Fruit fly (Drosophila melanogaster) whole organism, embryonic: Measurements from ENCODE around the gene CG45099.

Experiments
- Atf3 ChIP-seq: fragments of 200-800 bp; sonication (Bioruptor generic); optimal IDR thresholded peaks from 3 replicates; lab custom pipeline; 2016; ENCODE audit warnings: missing biosample characterization, missing genetic modification characterization
- CG11093 ChIP-seq: fragments of 200-800 bp; sonication (Bioruptor generic); IDR thresholded peaks from 3 replicates; pipeline ENCODE4 v1.3.6; 2022; ENCODE audit warnings: missing biosample characterization, missing genetic modification characterization
- CG11723 ChIP-seq: fragments of 200-800 bp; sonication (Bioruptor generic); optimal IDR thresholded peaks from 2 replicates; lab custom pipeline; 2017; ENCODE audit warnings: missing biosample characterization, mild to moderate bottlenecking, missing genetic modification characterization
- CG12219 ChIP-seq: fragments of 200-800 bp; sonication (Bioruptor generic); optimal IDR thresholded peaks from 3 replicates; lab custom pipeline; 2018; ENCODE audit warnings: missing biosample characterization, mild to moderate bottlenecking, missing genetic modification characterization
- CG12391 ChIP-seq: fragments of 200-800 bp; sonication (Bioruptor generic); optimal IDR thresholded peaks from 3 replicates; lab custom pipeline; 2018; ENCODE audit warnings: missing biosample characterization, mild to moderate bottlenecking, missing genetic modification characterization, moderate library complexity
- CG12659 ChIP-seq: fragments of 200-800 bp; sonication (Bioruptor generic); optimal IDR thresholded peaks from 3 replicates; lab custom pipeline; 2017; ENCODE audit warnings: mild to moderate bottlenecking, missing biosample characterization, missing genetic modification reagents, missing genetic modification characterization
- CG16815 ChIP-seq: fragments of 200-800 bp; sonication (Bioruptor generic); optimal IDR thresholded peaks from 3 replicates; lab custom pipeline; 2017; ENCODE audit warnings: missing biosample characterization, mild to moderate bottlenecking, missing genetic modification characterization
- CG17186 ChIP-seq: fragments of 200-800 bp; sonication (Bioruptor generic); optimal IDR thresholded peaks from 3 replicates; lab custom pipeline; 2017; ENCODE audit warnings: missing biosample characterization, missing genetic modification reagents, missing genetic modification characterization
- CG18262 ChIP-seq: fragments of 200-800 bp; optimal IDR thresholded peaks from 3 replicates; lab custom pipeline; 2019; ENCODE audit warnings: missing biosample characterization, mild to moderate bottlenecking, missing genetic modification characterization, moderate library complexity
- CG2199 ChIP-seq: fragments of 200-800 bp; sonication (Bioruptor generic); IDR thresholded peaks from 3 replicates; pipeline ENCODE4 v1.3.6; 2022; ENCODE audit warnings: missing biosample characterization, missing genetic modification characterization
- CG6254 ChIP-seq: fragments of 200-800 bp; sonication (Bioruptor generic); optimal IDR thresholded peaks from 3 replicates; lab custom pipeline; 2017; ENCODE audit warnings: mild to moderate bottlenecking, missing biosample characterization, missing genetic modification reagents, missing genetic modification characterization
- CG6813 ChIP-seq: fragments of 200-800 bp; sonication (Bioruptor generic); optimal IDR thresholded peaks from 2 replicates; lab custom pipeline; 2017; ENCODE audit warnings: missing biosample characterization, missing genetic modification characterization, mild to moderate bottlenecking, moderate library complexity, missing genetic modification reagents
- CG7963 ChIP-seq: fragments of 200-800 bp; sonication (Bioruptor generic); IDR thresholded peaks from 3 replicates; pipeline ENCODE4 v1.3.6; 2022; ENCODE audit warnings: missing biosample characterization, missing genetic modification characterization; ENCODE audit not compliant: partially characterized antibody
- Deaf1 ChIP-seq: fragments of 200-800 bp; optimal IDR thresholded peaks from 3 replicates; lab custom pipeline; 2019; ENCODE audit warnings: missing biosample characterization, mild to moderate bottlenecking, missing genetic modification characterization, moderate library complexity
- Ets65A ChIP-seq: fragments of 200-800 bp; sonication (Bioruptor generic); peaks from one replicate; lab custom pipeline; 2016; ENCODE audit warnings: missing biosample characterization, missing genetic modification characterization
- Gug ChIP-seq: fragments of 200-800 bp; sonication (Bioruptor generic); IDR thresholded peaks from 4 replicates; pipeline ENCODE4 v1.3.6; 2022; ENCODE audit warnings: missing biosample characterization, missing genetic modification characterization
- H15 ChIP-seq: fragments of 200-800 bp; sonication (Bioruptor generic); IDR thresholded peaks from 3 replicates; pipeline ENCODE4 v1.3.6; 2022; ENCODE audit warnings: missing biosample characterization, missing genetic modification characterization
- Hr39 ChIP-seq: fragments of >200 bp; optimal IDR thresholded peaks from 2 replicates; lab custom pipeline; 2017
- Kr ChIP-seq: fragments of 200-800 bp; sonication (Bioruptor generic); optimal IDR thresholded peaks from 2 replicates; lab custom pipeline; 2017; ENCODE audit warnings: missing biosample characterization, mild to moderate bottlenecking, missing genetic modification characterization
- MESR4 ChIP-seq: fragments of 200-800 bp; sonication (Bioruptor generic); optimal IDR thresholded peaks from 2 replicates; lab custom pipeline; 2018; ENCODE audit warnings: missing biosample characterization, mild to moderate bottlenecking, missing genetic modification characterization, moderate library complexity
- Meics ChIP-seq: fragments of 200-800 bp; sonication (Bioruptor generic); optimal IDR thresholded peaks from 2 replicates; lab custom pipeline; 2017; ENCODE audit warnings: missing biosample characterization, mild to moderate bottlenecking, missing genetic modification characterization
- Myb ChIP-seq: fragments of 200-800 bp; sonication (Bioruptor generic); optimal IDR thresholded peaks from 2 replicates; lab custom pipeline; 2016; ENCODE audit warnings: missing biosample characterization, missing genetic modification characterization
- NC2α ChIP-seq: fragments of 200-800 bp; sonication (Bioruptor generic); optimal IDR thresholded peaks from 2 replicates; lab custom pipeline; 2016; ENCODE audit warnings: missing biosample characterization, missing genetic modification characterization
- Neu2 ChIP-seq: fragments of 200-800 bp; sonication (Bioruptor generic); optimal IDR thresholded peaks from 3 replicates; lab custom pipeline; 2016; ENCODE audit warnings: missing biosample characterization, missing genetic modification characterization, borderline replicate concordance
- NfI ChIP-seq: fragments of 200-800 bp; sonication (Bioruptor generic); optimal IDR thresholded peaks from 3 replicates; lab custom pipeline; 2018; ENCODE audit warnings: missing biosample characterization, mild to moderate bottlenecking, missing genetic modification characterization, moderate library complexity
- Ravus ChIP-seq: fragments of 200-800 bp; sonication (Bioruptor generic); IDR thresholded peaks from 2 replicates; pipeline ENCODE4 v1.3.6; 2022; ENCODE audit warnings: missing biosample characterization, missing genetic modification characterization
- Xrp1 ChIP-seq: fragments of 200-800 bp; sonication (Bioruptor generic); IDR thresholded peaks from 2 replicates; pipeline ENCODE4 v1.3.6; 2022; ENCODE audit warnings: missing biosample characterization, missing genetic modification characterization
- abd-A ChIP-seq: fragments of 200-800 bp; sonication (Bioruptor generic); optimal IDR thresholded peaks from 3 replicates; lab custom pipeline; 2019; ENCODE audit warnings: missing biosample characterization, mild to moderate bottlenecking, missing genetic modification characterization, moderate library complexity
- cad ChIP-seq: fragments of >200 bp; optimal IDR thresholded peaks from 2 replicates; lab custom pipeline; 2017; ENCODE audit warnings: missing biosample characterization, missing genetic modification characterization
- caup ChIP-seq: fragments of 200-800 bp; sonication (Bioruptor generic); optimal IDR thresholded peaks from 3 replicates; lab custom pipeline; 2017; ENCODE audit warnings: missing biosample characterization, mild to moderate bottlenecking, missing genetic modification characterization, moderate library complexity; ENCODE audit not compliant: severe bottlenecking
- chinmo ChIP-seq: fragments of 200-800 bp; sonication (Bioruptor generic); IDR thresholded peaks from 4 replicates; pipeline ENCODE4 v1.3.6; 2022; ENCODE audit warnings: missing biosample characterization, missing genetic modification characterization; ENCODE audit not compliant: partially characterized antibody
- crol ChIP-seq: fragments of 200-800 bp; sonication (Bioruptor generic); IDR thresholded peaks from 2 replicates; pipeline ENCODE4 v1.3.6; 2022; ENCODE audit warnings: missing biosample characterization, missing genetic modification characterization
- eve ChIP-seq, 2 experiments: fragments of >200 bp; optimal IDR thresholded peaks; 2 replicates each; lab custom pipeline; 2017; ENCODE audit warnings: missing biosample characterization in 2 of 2, missing genetic modification characterization in 2 of 2
- fu2 ChIP-seq: fragments of 200-800 bp; sonication (Bioruptor generic); optimal IDR thresholded peaks from 2 replicates; lab custom pipeline; 2016; ENCODE audit warnings: missing biosample characterization, missing genetic modification characterization
- gem ChIP-seq: fragments of 200-800 bp; sonication (Bioruptor generic); optimal IDR thresholded peaks from 2 replicates; lab custom pipeline; 2019; ENCODE audit warnings: missing biosample characterization, mild to moderate bottlenecking, missing genetic modification characterization, moderate library complexity
- gsb ChIP-seq: fragments of 200-800 bp; sonication (Bioruptor generic); IDR thresholded peaks from 2 replicates; pipeline ENCODE4 v1.3.6; 2022; ENCODE audit warnings: missing biosample characterization, missing genetic modification characterization
- h ChIP-seq: fragments of >200 bp; optimal IDR thresholded peaks from 2 replicates; lab custom pipeline; 2017
- mam ChIP-seq: fragments of 200-800 bp; sonication (Bioruptor generic); optimal IDR thresholded peaks from 3 replicates; lab custom pipeline; 2016; ENCODE audit warnings: missing biosample characterization, missing genetic modification characterization
- nau ChIP-seq: fragments of 200-800 bp; sonication (Bioruptor generic); optimal IDR thresholded peaks from 3 replicates; lab custom pipeline; 2017; ENCODE audit warnings: missing biosample characterization, mild to moderate bottlenecking, missing genetic modification characterization, missing genetic modification reagents
- nerfin-1 ChIP-seq: fragments of 200-800 bp; sonication (Bioruptor generic); optimal IDR thresholded peaks from 3 replicates; lab custom pipeline; 2019; ENCODE audit warnings: missing biosample characterization, mild to moderate bottlenecking, missing genetic modification characterization, moderate library complexity
- oc ChIP-seq: fragments of 200-800 bp; sonication (Bioruptor generic); optimal IDR thresholded peaks from 2 replicates; lab custom pipeline; 2018; ENCODE audit warnings: missing biosample characterization, mild to moderate bottlenecking, missing genetic modification characterization, moderate library complexity
- onecut ChIP-seq: fragments of 200-800 bp; sonication (Bioruptor generic); IDR thresholded peaks from 2 replicates; pipeline ENCODE4 v1.3.6; 2022; ENCODE audit warnings: missing biosample characterization, missing genetic modification characterization
- pb ChIP-seq: fragments of 200-800 bp; sonication (Bioruptor generic); optimal IDR thresholded peaks from 3 replicates; lab custom pipeline; 2016; ENCODE audit warnings: missing biosample characterization, missing genetic modification characterization
- sd ChIP-seq: fragments of 200-800 bp; sonication (Bioruptor generic); optimal IDR thresholded peaks from 3 replicates; lab custom pipeline; 2018; ENCODE audit warnings: missing biosample characterization, mild to moderate bottlenecking, missing genetic modification characterization, moderate library complexity
- tio ChIP-seq: fragments of 200-800 bp; sonication (Bioruptor generic); optimal IDR thresholded peaks from 2 replicates; lab custom pipeline; 2017; ENCODE audit warnings: missing biosample characterization, missing genetic modification characterization, inconsistent platforms
- tll ChIP-seq, 2 experiments: fragments of 200-800 bp in 1 of 2; fragments of >200 bp in 1 of 2; sonication (Bioruptor generic) in 1 of 2; optimal IDR thresholded peaks; 2 replicates each; lab custom pipeline; 2017 to 2019; ENCODE audit warnings: missing biosample characterization in 2 of 2, missing genetic modification characterization in 2 of 2, mild to moderate bottlenecking in 1 of 2, moderate library complexity in 1 of 2
- toy ChIP-seq: fragments of 200-800 bp; sonication (Bioruptor generic); IDR thresholded peaks from 2 replicates; pipeline ENCODE4 v1.3.6; 2022; ENCODE audit warnings: missing biosample characterization, missing genetic modification characterization
- twi ChIP-seq: fragments of 200-800 bp; optimal IDR thresholded peaks from 2 replicates; lab custom pipeline; 2019; ENCODE audit warnings: missing biosample characterization, mild to moderate bottlenecking, missing genetic modification characterization, moderate library complexity
- wdn ChIP-seq: fragments of 200-800 bp; sonication (Bioruptor generic); IDR thresholded peaks from 2 replicates; pipeline ENCODE4 v1.3.6; 2022; ENCODE audit warnings: missing biosample characterization, missing genetic modification characterization
- wek ChIP-seq: fragments of 200-800 bp; sonication (Bioruptor generic); optimal IDR thresholded peaks from 3 replicates; lab custom pipeline; 2018; ENCODE audit warnings: missing biosample characterization, mild to moderate bottlenecking, missing genetic modification characterization, moderate library complexity

Gene CG45099

dm6 chr3R:22023041-22023626 lies 11.0 kb downstream of the CG45099 start, which contains the start of the genes Mitofilin and mRpL35 (continued):
- TF ChIP-seq Ravus (GFP tag; lab: Robert Waterston, UW) = no peak
- no peak for TF ChIP-seq nau
- no peak for TF ChIP-seq eve (GFP tag; optimal IDR thresholded peaks at IDR 0.05; lab: Kevin White, UChicago)
- TF ChIP-seq twi (tag; lab: Kevin White, UChicago) = no peak
- TF ChIP-seq Myb (GFP tag; lab: Kevin White, UChicago) = peak; percentile 34
- no peak for TF ChIP-seq h
- 0 out of 3 replicates have a peak, but pooled peaks have one; percentile 7 for TF ChIP-seq H15
- no peak for TF ChIP-seq gsb (GFP tag; lab: Robert Waterston, UW)
- TF ChIP-seq Gug (GFP tag; lab: Robert Waterston, UW) = peak; percentile 24; the same call in 2 of the 4 replicates
- no peak for TF ChIP-seq CG11093
- 0 out of 3 replicates have a peak, but pooled peaks have one; percentile 22 for TF ChIP-seq CG7963 (GFP tag; lab: Robert Waterston, UW)
- TF ChIP-seq CG12659 = peak; percentile 65
- no peak for TF ChIP-seq nerfin-1 (tag; lab: Kevin White, UChicago)
- TF ChIP-seq Atf3 (GFP tag; lab: Kevin White, UChicago) = no peak
- no peak for TF ChIP-seq Hr39 (lab: Kevin White, UChicago)
- TF ChIP-seq fu2 (GFP tag; lab: Kevin White, UChicago) = peak; percentile 44
- no peak for TF ChIP-seq wek (GFP tag; lab: Kevin White, UChicago)
- no peak for TF ChIP-seq CG6254 (GFP tag; lab: Kevin White, UChicago)
- peak; percentile 28 for TF ChIP-seq Meics (GFP tag; lab: Kevin White, UChicago)
- TF ChIP-seq toy (GFP tag; lab: Robert Waterston, UW) = no peak
- peak; percentile 90 for TF ChIP-seq Ets65A (GFP tag; lab: Kevin White, UChicago)
- peak; percentile 2 for TF ChIP-seq CG17186 (GFP tag; lab: Kevin White, UChicago)
- no peak for TF ChIP-seq CG12219 (GFP tag; lab: Kevin White, UChicago)
- no peak for TF ChIP-seq CG11723 (GFP tag; lab: Kevin White, UChicago)
- peak; percentile 34 for TF ChIP-seq MESR4 (GFP tag; lab: Kevin White, UChicago)
- TF ChIP-seq pb (GFP tag; lab: Kevin White, UChicago) = peak; percentile 51
- TF ChIP-seq wdn (GFP tag; lab: Robert Waterston, UW) = no peak
- TF ChIP-seq Deaf1 = peak; percentile 40
- peak; percentile 58 for TF ChIP-seq mam (GFP tag; lab: Kevin White, UChicago)
- peak; percentile 3; the same call in 1 of the 2 replicates for TF ChIP-seq onecut (GFP tag; lab: Robert Waterston, UW)
- peak; percentile 47 for TF ChIP-seq gem (tag; lab: Kevin White, UChicago)
- no peak for TF ChIP-seq sd (tag; lab: Kevin White, UChicago)
- TF ChIP-seq Xrp1 = no peak
- no peak for TF ChIP-seq NfI
- TF ChIP-seq Kr (GFP tag; lab: Kevin White, UChicago) = no peak
- peak; percentile 8 for TF ChIP-seq CG16815 (GFP tag; lab: Kevin White, UChicago)
- TF ChIP-seq cad = no peak
- no peak for TF ChIP-seq NC2α (GFP tag; lab: Kevin White, UChicago)
- TF ChIP-seq chinmo = 0 out of 4 replicates have a peak, but pooled peaks have one; percentile 34
- TF ChIP-seq CG18262 = peak; percentile 41
- TF ChIP-seq crol = no peak
- no peak for TF ChIP-seq Neu2
- no peak for TF ChIP-seq oc
- no peak for TF ChIP-seq tio (GFP tag; lab: Kevin White, UChicago)
- TF ChIP-seq caup = no peak
- TF ChIP-seq CG6813 (GFP tag; lab: Kevin White, UChicago) = no peak
- peak in 1 of 2 experiments; percentile 59 for TF ChIP-seq tll (GFP tag; optimal IDR thresholded peaks at IDR 0.05; lab: Kevin White, UChicago)
- no peak for TF ChIP-seq CG2199 (GFP tag; lab: Robert Waterston, UW)
- no peak for TF ChIP-seq abd-A (tag; lab: Kevin White, UChicago)
- TF ChIP-seq CG12391 (tag; lab: Kevin White, UChicago) = peak; percentile 41
